Fruit fly (Drosophila melanogaster): Measurements from ENCODE around the gene Jasper.

Jasper gene

DNA sequence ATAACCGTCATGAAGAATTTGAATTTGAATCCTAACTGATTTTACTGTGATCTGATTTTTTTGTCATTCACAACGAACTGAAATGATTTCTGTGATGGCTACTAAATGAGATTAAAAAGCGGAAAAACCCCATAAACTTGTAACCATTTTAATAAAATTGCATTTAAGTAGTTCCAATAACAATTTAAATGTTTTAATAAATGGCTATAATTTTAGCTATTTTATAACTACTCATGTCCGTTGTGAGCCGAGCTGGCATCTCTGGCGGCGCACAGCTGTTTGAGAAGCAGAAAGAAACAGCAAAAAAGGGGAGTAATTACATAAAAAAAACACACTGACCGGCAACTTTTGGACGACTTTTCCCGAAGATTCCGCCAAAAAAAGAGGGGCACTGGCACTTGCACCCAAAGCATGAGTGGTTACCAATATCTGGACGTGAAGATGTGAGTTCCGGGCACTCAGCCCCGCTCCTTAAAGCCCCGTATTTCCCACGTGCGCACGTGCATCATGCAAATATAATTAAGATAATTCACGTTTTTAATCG is 4.3 kb downstream of the Jasper start, which contains the start of the genes CG7950 and Rpp14a (continued):
- peak; percentile 77 for TF ChIP-seq grau (tag; optimal IDR thresholded peaks at IDR 0.05)
- peak; percentile 70 for TF ChIP-seq CG17385 (GFP tag; optimal IDR thresholded peaks at IDR 0.05)
- TF ChIP-seq CG14050 (GFP tag; IDR thresholded peaks at IDR 0.05), result peak; percentile 77
- TF ChIP-seq CG4282 (GFP tag; optimal IDR thresholded peaks at IDR 0.05), result peak; percentile 65
- peak; percentile 84 for TF ChIP-seq Dip3 (GFP tag; optimal IDR thresholded peaks at IDR 0.05)
- peak; percentile 46 for TF ChIP-seq CG30020 (tag; optimal IDR thresholded peaks at IDR 0.05)
- peak; percentile 33; the same call in 1 of the 2 replicates for TF ChIP-seq cas (GFP tag; IDR thresholded peaks at IDR 0.05)
- TF ChIP-seq CG7745 (tag; optimal IDR thresholded peaks at IDR 0.05), result no peak
- no peak for TF ChIP-seq CG15073 (GFP tag; optimal IDR thresholded peaks at IDR 0.05)
- TF ChIP-seq zen (tag; optimal IDR thresholded peaks at IDR 0.05), result peak; percentile 75
- TF ChIP-seq CG4730 (GFP tag; IDR thresholded peaks at IDR 0.05), result peak; percentile 55
- TF ChIP-seq CG9817 (tag; optimal IDR thresholded peaks at IDR 0.05), result peak; percentile 86
- TF ChIP-seq vvl (GFP tag; IDR thresholded peaks at IDR 0.05), result peak; percentile 87
- peak; percentile 19 for TF ChIP-seq CG12071 (GFP tag; optimal IDR thresholded peaks at IDR 0.05)
- TF ChIP-seq pros (GFP tag; optimal IDR thresholded peaks at IDR 0.05), result no peak
- peak; percentile 48 for TF ChIP-seq CG10462 (GFP tag; optimal IDR thresholded peaks at IDR 0.05)
- TF ChIP-seq CG8388 (GFP tag; optimal IDR thresholded peaks at IDR 0.05), result peak; percentile 53
- TF ChIP-seq twi (tag; optimal IDR thresholded peaks at IDR 0.05), result peak; percentile 44
- peak; percentile 44 for TF ChIP-seq CG7556 (GFP tag; optimal IDR thresholded peaks at IDR 0.05)
- peak; percentile 12 for TF ChIP-seq CG17802 (tag; optimal IDR thresholded peaks at IDR 0.05)
- peak; percentile 54; the same call in 1 of the 2 replicates for TF ChIP-seq wor (GFP tag; IDR thresholded peaks at IDR 0.05)
- TF ChIP-seq CG16779 (GFP tag; IDR thresholded peaks at IDR 0.05), result peak; percentile 62
- peak; percentile 35 for TF ChIP-seq org-1 (GFP tag; optimal IDR thresholded peaks at IDR 0.05)
- TF ChIP-seq ap (GFP tag; IDR thresholded peaks at IDR 0.05), result peak; percentile 73
- peak; percentile 90 for TF ChIP-seq Rfx (GFP tag; IDR thresholded peaks at IDR 0.05)
- peak; percentile 28 for TF ChIP-seq Asciz (GFP tag; optimal IDR thresholded peaks at IDR 0.05)
- TF ChIP-seq CG31388 (GFP tag; optimal IDR thresholded peaks at IDR 0.05), result peak; percentile 53
- TF ChIP-seq CG14441 (GFP tag; IDR thresholded peaks at IDR 0.05), result peak; percentile 88
- peak; percentile 68 for TF ChIP-seq CG10147 (GFP tag; optimal IDR thresholded peaks at IDR 0.05)
- TF ChIP-seq da (GFP tag; optimal IDR thresholded peaks at IDR 0.05), result peak; percentile 50
- 0 out of 2 replicates have a peak, but pooled peaks have one; percentile 20 for TF ChIP-seq crol (GFP tag; IDR thresholded peaks at IDR 0.05)
- peak; percentile 82 for TF ChIP-seq bab2 (GFP tag; optimal IDR thresholded peaks at IDR 0.05)
- peak; percentile 91 for TF ChIP-seq ci (GFP tag; IDR thresholded peaks at IDR 0.05)
- no peak for TF ChIP-seq pan (optimal IDR thresholded peaks at IDR 0.05)
- TF ChIP-seq pan (GFP tag; optimal IDR thresholded peaks at IDR 0.05 in 1 of 2, IDR thresholded peaks at IDR 0.05 in 1 of 2), result peak in 1 of 2 experiments; percentile 79
- TF ChIP-seq CG8944 (GFP tag; optimal IDR thresholded peaks at IDR 0.05), result peak; percentile 62
- peak; percentile 8 for TF ChIP-seq Elba2 (GFP tag; optimal IDR thresholded peaks at IDR 0.05)
- TF ChIP-seq CG2678 (tag; optimal IDR thresholded peaks at IDR 0.05), result peak; percentile 75
- TF ChIP-seq lbe (GFP tag; optimal IDR thresholded peaks at IDR 0.05), result peak; percentile 87
- no peak for TF ChIP-seq p53 (GFP tag; optimal IDR thresholded peaks at IDR 0.05)
- 0 out of 2 replicates have a peak, but pooled peaks have one; percentile 33 for TF ChIP-seq Oaz (GFP tag; IDR thresholded peaks at IDR 0.05)
- peak; percentile 35 for TF ChIP-seq ATbp (GFP tag; optimal IDR thresholded peaks at IDR 0.05)
- TF ChIP-seq sna (GFP tag; IDR thresholded peaks at IDR 0.05; ENCODE audit: partially characterized antibody), result peak; percentile 37; the same call in 1 of the 2 replicates
- TF ChIP-seq E2f1 (GFP tag; IDR thresholded peaks at IDR 0.05), result peak; percentile 69
- no peak for TF ChIP-seq CG11093 (GFP tag; IDR thresholded peaks at IDR 0.05)
- no peak for TF ChIP-seq CG1647 (GFP tag; optimal IDR thresholded peaks at IDR 0.05)
- no peak for TF ChIP-seq Eip74EF (GFP tag; optimal IDR thresholded peaks at IDR 0.05)
- peak; percentile 47 for TF ChIP-seq ssp (GFP tag; IDR thresholded peaks at IDR 0.05)
- TF ChIP-seq mirr (GFP tag; optimal IDR thresholded peaks at IDR 0.05), result peak; percentile 19
- no peak for TF ChIP-seq Trl (optimal IDR thresholded peaks at IDR 0.05)
- peak; percentile 84 for TF ChIP-seq Trl (GFP tag; optimal IDR thresholded peaks at IDR 0.05)
